Worm (Caenorhabditis elegans) whole organism, L4 larva: Measurements from ENCODE around the gene lys-8.
"Not testable (repeated sequence)": the region's sequence is repeated elsewhere in the genome, so short reads cannot be mapped to it uniquely, and the experiment has no call there.

Experiments
- F26F4.8 ChIP-seq: fragments of 200-800 bp; sonication (Bioruptor generic); conservative IDR thresholded peaks from 2 replicates; pipeline ENCODE4 v1.3.6; 2022; ENCODE audit warnings: missing genetic modification characterization, missing compliant biosample characterization
- F49E8.2 ChIP-seq: sonication (generic microtip); optimal IDR thresholded peaks from 2 replicates; lab custom pipeline; 2016; ENCODE audit warnings: missing compliant biosample characterization, mild to moderate bottlenecking, missing genetic modification characterization, borderline replicate concordance
- T20F7.1 ChIP-seq: fragments of 200-800 bp; sonication (Bioruptor generic); optimal IDR thresholded peaks from 2 replicates; lab custom pipeline; 2018; ENCODE audit warnings: mild to moderate bottlenecking, missing genetic modification characterization, missing compliant biosample characterization
- Y5F2A.4 ChIP-seq: fragments of 200-800 bp; sonication (Bioruptor generic); optimal IDR thresholded peaks from 2 replicates; lab custom pipeline; 2018; ENCODE audit warnings: mild to moderate bottlenecking, missing genetic modification characterization, missing compliant biosample characterization
- ZK337.2 ChIP-seq: fragments of 200-800 bp; sonication (Bioruptor generic); IDR thresholded peaks from 2 replicates; pipeline ENCODE4 v1.3.6; 2022; ENCODE audit warnings: missing genetic modification reagents, missing genetic modification characterization, missing compliant biosample characterization
- aha-1 ChIP-seq: fragments of 150-350 bp; peaks from one replicate; lab custom pipeline; 2014; ENCODE audit warnings: missing biosample characterization, missing genetic modification characterization
- ama-1 ChIP-seq: fragments of 150-350 bp; optimal IDR thresholded peaks from 2 replicates; lab custom pipeline; 2014; ENCODE audit warnings: inconsistent platforms, mixed read lengths
- ceh-28 ChIP-seq: fragments of 150-350 bp; optimal IDR thresholded peaks from 2 replicates; lab custom pipeline; 2014; ENCODE audit warnings: missing biosample characterization, missing genetic modification reagents, missing genetic modification characterization
- ctbp-1 ChIP-seq: fragments of 200-800 bp; sonication (Bioruptor generic); IDR thresholded peaks from 2 replicates; pipeline ENCODE4 v1.3.6; 2022; ENCODE audit warnings: missing genetic modification reagents, missing genetic modification characterization, missing compliant biosample characterization
- daf-16 ChIP-seq, 3 experiments: sonication (generic microtip); optimal IDR thresholded peaks; 2 replicates each; lab custom pipeline; 2016 to 2017; ENCODE audit warnings: missing genetic modification characterization in 3 of 3, missing genetic modification reagents in 3 of 3, mild to moderate bottlenecking in 2 of 3, missing compliant biosample characterization in 2 of 3, missing biosample characterization in 1 of 3, moderate library complexity in 1 of 3
- duxl-1 ChIP-seq: sonication (generic microtip); optimal IDR thresholded peaks from 2 replicates; lab custom pipeline; 2016; ENCODE audit warnings: mild to moderate bottlenecking, missing genetic modification characterization, moderate library complexity, missing compliant biosample characterization; ENCODE audit not compliant: poor library complexity
- dve-1 ChIP-seq: sonication (generic microtip); optimal IDR thresholded peaks from 2 replicates; lab custom pipeline; 2017; ENCODE audit warnings: antibody characterized with exemption, mild to moderate bottlenecking, missing genetic modification characterization, missing compliant biosample characterization; ENCODE audit not compliant: insufficient read depth
- hlh-11 ChIP-seq: fragments of 200-800 bp; sonication (Bioruptor generic); optimal IDR thresholded peaks from 2 replicates; lab custom pipeline; 2018; ENCODE audit warnings: mild to moderate bottlenecking, missing genetic modification characterization, missing compliant biosample characterization
- hlh-30 ChIP-seq: sonication (generic microtip); optimal IDR thresholded peaks from 2 replicates; lab custom pipeline; 2017; ENCODE audit warnings: antibody characterized with exemption, mild to moderate bottlenecking, missing genetic modification characterization, missing compliant biosample characterization; ENCODE audit not compliant: insufficient read depth
- lin-1 ChIP-seq: fragments of 200-800 bp; sonication (Bioruptor generic); IDR thresholded peaks from 2 replicates; pipeline ENCODE4 v1.3.6; 2022; ENCODE audit warnings: missing genetic modification reagents, missing genetic modification characterization, missing compliant biosample characterization
- lin-38 ChIP-seq: fragments of 200-800 bp; sonication (Bioruptor generic); IDR thresholded peaks from 2 replicates; pipeline ENCODE4 v1.3.6; 2022; ENCODE audit warnings: missing genetic modification reagents, missing genetic modification characterization, missing compliant biosample characterization
- lsy-2 ChIP-seq, 2 experiments: fragments of 150-350 bp in 1 of 2; sonication (generic microtip) in 1 of 2; optimal IDR thresholded peaks; 2 replicates each; lab custom pipeline; 2014 to 2017; ENCODE audit warnings: missing biosample characterization in 2 of 2, missing genetic modification characterization in 2 of 2
- mep-1 ChIP-seq: fragments of 150-350 bp; sonication (generic microtip); optimal IDR thresholded peaks from 3 replicates; lab custom pipeline; 2014; ENCODE audit warnings: missing biosample characterization, missing genetic modification characterization
- nhr-237 ChIP-seq: sonication (generic microtip); optimal IDR thresholded peaks from 2 replicates; lab custom pipeline; 2017; ENCODE audit warnings: missing biosample characterization, missing genetic modification characterization
- nhr-28 ChIP-seq: fragments of 150-350 bp; optimal IDR thresholded peaks from 2 replicates; lab custom pipeline; 2014; ENCODE audit warnings: missing biosample characterization, missing genetic modification characterization
- nhr-6 ChIP-seq: fragments of 150-350 bp; optimal IDR thresholded peaks from 2 replicates; lab custom pipeline; 2014; ENCODE audit warnings: missing biosample characterization, missing genetic modification characterization
- nhr-76 ChIP-seq: fragments of 150-350 bp; optimal IDR thresholded peaks from 2 replicates; lab custom pipeline; 2014; ENCODE audit warnings: missing biosample characterization, missing genetic modification characterization
- nhr-77 ChIP-seq: fragments of 150-350 bp; optimal IDR thresholded peaks from 2 replicates; lab custom pipeline; 2014; ENCODE audit warnings: missing biosample characterization, missing genetic modification characterization
- pqm-1 ChIP-seq: sonication (generic microtip); optimal IDR thresholded peaks from 2 replicates; lab custom pipeline; 2017; ENCODE audit warnings: missing biosample characterization, missing genetic modification characterization
- sdz-12 ChIP-seq: fragments of 200-800 bp; sonication (Bioruptor generic); optimal IDR thresholded peaks from 2 replicates; lab custom pipeline; 2018; ENCODE audit warnings: mild to moderate bottlenecking, missing genetic modification characterization, missing compliant biosample characterization
- set-16 ChIP-seq: fragments of 200-800 bp; sonication (Bioruptor generic); IDR thresholded peaks from 2 replicates; pipeline ENCODE4 v1.3.6; 2022; ENCODE audit warnings: missing genetic modification reagents, missing genetic modification characterization, missing compliant biosample characterization
- snpc-1.2 ChIP-seq: fragments of 200-800 bp; sonication (Bioruptor generic); IDR thresholded peaks from 2 replicates; pipeline ENCODE4 v1.3.6; 2022; ENCODE audit warnings: missing genetic modification reagents, missing genetic modification characterization, missing compliant biosample characterization
- spr-1 ChIP-seq: sonication (generic microtip); optimal IDR thresholded peaks from 2 replicates; lab custom pipeline; 2016; ENCODE audit warnings: mild to moderate bottlenecking, missing genetic modification characterization, missing compliant biosample characterization
- tag-97 ChIP-seq: fragments of 200-800 bp; sonication (Bioruptor generic); IDR thresholded peaks from 2 replicates; pipeline ENCODE4 v1.3.6; 2022; ENCODE audit warnings: missing genetic modification characterization, missing compliant biosample characterization
- tra-1 ChIP-seq: fragments of 200-800 bp; sonication (Bioruptor generic); IDR thresholded peaks from 2 replicates; pipeline ENCODE4 v1.3.6; 2022; ENCODE audit warnings: missing genetic modification reagents, missing genetic modification characterization, missing compliant biosample characterization
- zag-1 ChIP-seq: fragments of 150-350 bp; optimal IDR thresholded peaks from 2 replicates; lab custom pipeline; 2014; ENCODE audit warnings: missing biosample characterization, missing genetic modification characterization
- zfp-2 ChIP-seq: sonication (generic microtip); optimal IDR thresholded peaks from 2 replicates; lab custom pipeline; 2016; ENCODE audit warnings: mild to moderate bottlenecking, missing genetic modification characterization, missing compliant biosample characterization
- zfp-3 ChIP-seq: fragments of 200-800 bp; sonication (Bioruptor generic); conservative IDR thresholded peaks from 2 replicates; pipeline ENCODE4 v1.3.6; 2022; ENCODE audit warnings: missing genetic modification reagents, missing genetic modification characterization, missing compliant biosample characterization

The lys-8 gene

ce11 chrII:5605538-5605945 is 19.6 kb downstream of the lys-8 start (continued):
- TF ChIP-seq lsy-2 (tag; optimal IDR thresholded peaks at IDR 0.05; lab: Kevin White, UChicago) (peak; percentile 23 to 45), hlh-11 (tag; lab: Kevin White, UChicago) (peak; percentile 90), tra-1 (GFP tag; lab: Robert Waterston, UW) (0 out of 2 replicates have a peak, but pooled peaks have one; percentile 5), mep-1 (peak; percentile 72), F26F4.8 (no peak), pqm-1 (tag; lab: Kevin White, UChicago) (peak; percentile 62), nhr-77 (tag; lab: Kevin White, UChicago) (peak; percentile 66)

ce11 chrII:5607756-5608155 is 21.8 kb downstream of the lys-8 start, which contains the start of gene C17G10.7:
C17G10.7 (minus strand) TSS chrII:5607856.
- TF ChIP-seq tag-97 (GFP tag; lab: Robert Waterston, UW) (no peak), pqm-1 (tag; lab: Kevin White, UChicago) (no peak), nhr-76 (no peak), nhr-237 (tag; lab: Kevin White, UChicago) (no peak), Y5F2A.4 (GFP tag; lab: Kevin White, UChicago) (no peak), set-16 (GFP tag; lab: Robert Waterston, UW) (no peak), zag-1 (tag; lab: Kevin White, UChicago) (no peak), zfp-2 (tag; lab: Kevin White, UChicago) (no peak)

ce11 chrII:5619298-5619697 is 33.3 kb downstream of the lys-8 start, which contains the start of gene dhs-6:
dhs-6 (minus strand) TSS chrII:5619319.
- no peak for TF ChIP-seq snpc-1.2 (GFP tag; lab: Robert Waterston, UW)
- no peak for TF ChIP-seq ceh-28
- peak; percentile 49 for TF ChIP-seq mep-1
- TF ChIP-seq ama-1, result peak; percentile 5
- peak in 1 of 2 experiments; percentile 6 for TF ChIP-seq lsy-2 (tag; optimal IDR thresholded peaks at IDR 0.05; lab: Kevin White, UChicago)
- peak; percentile 41 for TF ChIP-seq nhr-28 (tag; lab: Kevin White, UChicago)
- peak; percentile 50 for TF ChIP-seq duxl-1 (tag; lab: Kevin White, UChicago)
- TF ChIP-seq pqm-1 (tag; lab: Kevin White, UChicago), result no peak
- peak; percentile 28 for TF ChIP-seq nhr-6 (tag; lab: Kevin White, UChicago)
- TF ChIP-seq aha-1 (tag; lab: Kevin White, UChicago), result peak; percentile 37
- peak; percentile 15 for TF ChIP-seq hlh-30
- TF ChIP-seq dve-1, result peak; percentile 47
- no peak for TF ChIP-seq ctbp-1 (GFP tag; lab: Robert Waterston, UW)
- no peak for TF ChIP-seq zfp-2 (tag; lab: Kevin White, UChicago)
- no peak for TF ChIP-seq lin-38 (GFP tag; lab: Robert Waterston, UW)
- no peak for TF ChIP-seq ZK337.2 (GFP tag; lab: Robert Waterston, UW)
- TF ChIP-seq daf-16 (GFP tag; optimal IDR thresholded peaks at IDR 0.05; lab: Kevin White, UChicago), result no peak
- TF ChIP-seq daf-16 (tag; optimal IDR thresholded peaks at IDR 0.05; lab: Kevin White, UChicago), result peak; percentile 65
- no peak for TF ChIP-seq F49E8.2 (tag; lab: Kevin White, UChicago)
- peak; percentile 17 for TF ChIP-seq spr-1 (tag; lab: Kevin White, UChicago)
- TF ChIP-seq T20F7.1 (GFP tag; lab: Kevin White, UChicago), result peak; percentile 54

- not testable (repeated sequence) for TF ChIP-seq zfp-3 (GFP tag; lab: Robert Waterston, UW); lin-1 (GFP tag; lab: Robert Waterston, UW); sdz-12
Observed at ce11 chrII:5622383-5622939, 36.5 kb downstream of the lys-8 start, which contains the start of the genes eif-3.L and npl-4.2. eif-3.L (minus strand) TSS chrII:5622483. npl-4.2 (plus strand) TSS chrII:5622889.
